Worm (Caenorhabditis elegans): ENCODE data around the gene srh-47.

DNA sequence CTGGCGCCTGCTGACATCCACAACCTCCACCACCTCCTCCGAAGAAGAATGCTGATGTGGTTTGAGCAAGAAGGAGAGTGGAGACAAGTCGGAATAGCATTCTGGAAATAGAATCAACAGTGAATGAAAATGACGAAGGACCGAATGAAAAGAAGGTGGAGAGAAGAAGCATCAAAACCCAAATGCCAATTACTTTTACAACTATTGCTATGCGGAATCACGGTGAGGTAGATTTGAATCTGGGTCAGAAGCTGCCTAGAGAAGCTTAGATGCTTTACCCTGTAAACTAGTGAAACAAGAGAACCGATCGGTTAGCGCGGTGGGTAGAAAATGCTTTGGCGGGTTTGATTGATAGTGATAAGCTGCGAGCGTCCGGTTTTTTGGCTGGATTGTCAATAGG is 46.5 kb upstream of the srh-47 start, which contains the start of gene grl-7:
- no peak for TF ChIP-seq skn-1 (tag; optimal IDR thresholded peaks at IDR 0.05)
- TF ChIP-seq F37D6.2 (tag; optimal IDR thresholded peaks at IDR 0.05), result no peak
- no peak for TF ChIP-seq nhr-11 (tag; optimal IDR thresholded peaks at IDR 0.05)
- TF ChIP-seq nhr-237 (tag; optimal IDR thresholded peaks at IDR 0.05), result no peak
- TF ChIP-seq nhr-77 (tag; optimal IDR thresholded peaks at IDR 0.05), result no peak
- TF ChIP-seq aly-2 (tag; optimal IDR thresholded peaks at IDR 0.05), result no peak
- no peak for TF ChIP-seq nhr-25 (tag; optimal IDR thresholded peaks at IDR 0.05; ENCODE audit: borderline replicate concordance, insufficient read depth)
- no peak for TF ChIP-seq mdl-1 (tag; optimal IDR thresholded peaks at IDR 0.05)
- TF ChIP-seq fos-1 (tag; optimal IDR thresholded peaks at IDR 0.05), result no peak
- no peak for TF ChIP-seq nhr-76 (tag; optimal IDR thresholded peaks at IDR 0.05)
- no peak for TF ChIP-seq zfp-2 (tag; optimal IDR thresholded peaks at IDR 0.05)
- no peak for TF ChIP-seq lin-13 (GFP tag; optimal IDR thresholded peaks at IDR 0.05)
- TF ChIP-seq ZK546.5 (tag; optimal IDR thresholded peaks at IDR 0.05), result no peak
- no peak for TF ChIP-seq snpc-4 (tag; optimal IDR thresholded peaks at IDR 0.05)
